Worm (Caenorhabditis elegans) whole organism, young adult: Measurements from ENCODE around the gene lec-11.
A peak's percentile ranks its signal among the peaks of the same experiment; 100 is the strongest.

ENCODE experiments used
- B0019.2 ChIP-seq: fragments of 200-800 bp; sonication (Bioruptor generic); conservative IDR thresholded peaks from 2 replicates; pipeline ENCODE4 v1.3.6; 2022; ENCODE audit warnings: missing genetic modification reagents, missing genetic modification characterization, missing compliant biosample characterization
- C06A6.2 ChIP-seq: fragments of 200-800 bp; sonication (Bioruptor generic); conservative IDR thresholded peaks from 2 replicates; pipeline ENCODE4 v1.3.6; 2022; ENCODE audit warnings: missing genetic modification characterization, missing compliant biosample characterization
- F55B11.4 ChIP-seq: sonication (generic microtip); optimal IDR thresholded peaks from 2 replicates; lab custom pipeline; 2016; ENCODE audit warnings: missing compliant biosample characterization, missing genetic modification characterization, borderline replicate concordance; ENCODE audit not compliant: insufficient read depth
- F57A8.1 ChIP-seq: fragments of 200-800 bp; sonication (Bioruptor generic); optimal IDR thresholded peaks from 2 replicates; lab custom pipeline; 2018; ENCODE audit warnings: mild to moderate bottlenecking, missing genetic modification characterization, moderate library complexity, missing compliant biosample characterization
- Y67H2A.10 ChIP-seq: fragments of 200-800 bp; sonication (Bioruptor generic); conservative IDR thresholded peaks from 2 replicates; pipeline ENCODE4 v1.3.6; 2022; ENCODE audit warnings: missing genetic modification reagents, missing genetic modification characterization, missing compliant biosample characterization
- ZK185.1 ChIP-seq: sonication (generic microtip); optimal IDR thresholded peaks from 2 replicates; lab custom pipeline; 2016; ENCODE audit warnings: mild to moderate bottlenecking, missing genetic modification characterization, missing compliant biosample characterization; ENCODE audit not compliant: poor library complexity, severe bottlenecking
- akir-1 ChIP-seq: fragments of 200-800 bp; sonication (Bioruptor generic); optimal IDR thresholded peaks from 2 replicates; lab custom pipeline; 2018; ENCODE audit warnings: mild to moderate bottlenecking, missing genetic modification characterization, moderate library complexity, missing compliant biosample characterization
- aptf-2 ChIP-seq: fragments of 200-800 bp; sonication (Bioruptor generic); conservative IDR thresholded peaks from 2 replicates; pipeline ENCODE4 v1.3.6; 2022; ENCODE audit warnings: missing genetic modification reagents, missing genetic modification characterization, missing compliant biosample characterization
- attf-3 ChIP-seq: fragments of 200-800 bp; sonication (Bioruptor generic); conservative IDR thresholded peaks from 2 replicates; pipeline ENCODE4 v1.3.6; 2022; ENCODE audit warnings: missing genetic modification reagents, missing genetic modification characterization, missing compliant biosample characterization
- attf-6 ChIP-seq: fragments of 200-800 bp; sonication (Bioruptor generic); IDR thresholded peaks from 2 replicates; pipeline ENCODE4 v1.3.6; 2022; ENCODE audit warnings: missing genetic modification reagents, missing genetic modification characterization, missing compliant biosample characterization
- bed-1 ChIP-seq: fragments of 200-800 bp; sonication (Bioruptor generic); IDR thresholded peaks from 2 replicates; pipeline ENCODE4 v1.3.6; 2022; ENCODE audit warnings: missing genetic modification reagents, missing genetic modification characterization, missing compliant biosample characterization
- ceh-27 ChIP-seq: fragments of 200-800 bp; sonication (Bioruptor generic); optimal IDR thresholded peaks from 2 replicates; lab custom pipeline; 2018; ENCODE audit warnings: mild to moderate bottlenecking, missing genetic modification characterization, moderate library complexity, missing compliant biosample characterization
- ceh-91 ChIP-seq: fragments of 200-800 bp; sonication (Bioruptor generic); IDR thresholded peaks from 2 replicates; pipeline ENCODE4 v1.3.6; 2022; ENCODE audit warnings: missing genetic modification reagents, missing genetic modification characterization, missing compliant biosample characterization
- dpff-1 ChIP-seq: sonication (generic microtip); optimal IDR thresholded peaks from 2 replicates; lab custom pipeline; 2017; ENCODE audit warnings: mild to moderate bottlenecking, missing genetic modification characterization, missing compliant biosample characterization
- dpl-1 ChIP-seq: fragments of 150-350 bp; optimal IDR thresholded peaks from 2 replicates; lab custom pipeline; 2014; ENCODE audit warnings: missing biosample characterization, missing genetic modification reagents, missing genetic modification characterization
- efl-1 ChIP-seq: fragments of 150-350 bp; optimal IDR thresholded peaks from 2 replicates; lab custom pipeline; 2014; ENCODE audit warnings: missing biosample characterization, missing genetic modification reagents, missing genetic modification characterization
- egl-18 ChIP-seq: fragments of 200-800 bp; sonication (Bioruptor generic); IDR thresholded peaks from 2 replicates; pipeline ENCODE4 v1.3.6; 2022; ENCODE audit warnings: missing genetic modification reagents, missing genetic modification characterization, missing compliant biosample characterization
- ekl-4 ChIP-seq: fragments of 200-800 bp; sonication (Bioruptor generic); IDR thresholded peaks from 2 replicates; pipeline ENCODE4 v1.3.6; 2022; ENCODE audit warnings: missing genetic modification reagents, missing genetic modification characterization, missing compliant biosample characterization
- him-1 ChIP-seq: sonication (generic microtip); optimal IDR thresholded peaks from 2 replicates; lab custom pipeline; 2016; ENCODE audit warnings: missing genotype, missing genetic modification reagents, missing genetic modification characterization, missing compliant biosample characterization
- hsf-1 ChIP-seq: fragments of 200-800 bp; sonication (Bioruptor generic); IDR thresholded peaks from 2 replicates; pipeline ENCODE4 v1.3.6; 2022; ENCODE audit warnings: missing genetic modification reagents, missing genetic modification characterization, missing compliant biosample characterization
- let-607 ChIP-seq, 2 experiments: fragments of 200-800 bp in 1 of 2; sonication (Bioruptor generic) in 1 of 2; sonication (generic microtip) in 1 of 2; optimal IDR thresholded peaks; 2 replicates each; lab custom pipeline; 2016 to 2018; ENCODE audit warnings: mild to moderate bottlenecking in 2 of 2, missing compliant biosample characterization in 2 of 2, missing genetic modification characterization in 2 of 2, moderate library complexity in 2 of 2, missing genotype in 1 of 2
- lin-26 ChIP-seq: fragments of 200-800 bp; sonication (Bioruptor generic); IDR thresholded peaks from 2 replicates; pipeline ENCODE4 v1.3.6; 2022; ENCODE audit warnings: missing genetic modification reagents, missing genetic modification characterization, missing compliant biosample characterization
- lin-35 ChIP-seq, 3 experiments: fragments of 150-350 bp in 2 of 3; sonication (generic microtip) in 1 of 3; optimal IDR thresholded peaks; 2 replicates each; lab custom pipeline; 2014 to 2018; ENCODE audit warnings: missing biosample characterization in 3 of 3, missing genetic modification characterization in 3 of 3, missing genetic modification reagents in 3 of 3
- lin-40 ChIP-seq: sonication (generic microtip); optimal IDR thresholded peaks from 2 replicates; lab custom pipeline; 2016; ENCODE audit warnings: missing genetic modification characterization, mild to moderate bottlenecking, missing compliant biosample characterization, missing genotype, missing genetic modification reagents
- lin-54 ChIP-seq: fragments of 200-800 bp; sonication (Bioruptor generic); optimal IDR thresholded peaks from 2 replicates; lab custom pipeline; 2018; ENCODE audit warnings: mild to moderate bottlenecking, missing genetic modification characterization, missing compliant biosample characterization
- lsy-27 ChIP-seq: sonication (generic microtip); optimal IDR thresholded peaks from 2 replicates; lab custom pipeline; 2017; ENCODE audit warnings: missing genetic modification characterization, mild to moderate bottlenecking, missing compliant biosample characterization, antibody characterized with exemption, missing genotype, borderline replicate concordance; ENCODE audit not compliant: insufficient read depth
- madf-10 ChIP-seq: sonication (generic microtip); optimal IDR thresholded peaks from 2 replicates; lab custom pipeline; 2016; ENCODE audit warnings: mild to moderate bottlenecking, missing genetic modification characterization, missing compliant biosample characterization
- nhr-80 ChIP-seq: sonication (generic microtip); optimal IDR thresholded peaks from 2 replicates; lab custom pipeline; 2016; ENCODE audit warnings: missing genetic modification characterization, missing compliant biosample characterization
- rcor-1 ChIP-seq: fragments of 200-800 bp; sonication (Bioruptor generic); IDR thresholded peaks from 2 replicates; pipeline ENCODE4 v1.3.6; 2022; ENCODE audit warnings: missing genetic modification reagents, missing genetic modification characterization, missing compliant biosample characterization
- rec-8 ChIP-seq, 2 experiments: sonication (generic microtip); optimal IDR thresholded peaks; 2 replicates each; lab custom pipeline; 2016; ENCODE audit warnings: mild to moderate bottlenecking in 2 of 2, missing genetic modification characterization in 2 of 2, missing genetic modification reagents in 2 of 2, missing genotype in 2 of 2, missing biosample characterization in 1 of 2, missing compliant biosample characterization in 1 of 2, moderate library complexity in 1 of 2
- repo-1 ChIP-seq: sonication (generic microtip); optimal IDR thresholded peaks from 2 replicates; lab custom pipeline; 2017; ENCODE audit warnings: mild to moderate bottlenecking, missing genetic modification characterization, missing compliant biosample characterization
- snpc-1.1 ChIP-seq: sonication (generic microtip); optimal IDR thresholded peaks from 2 replicates; lab custom pipeline; 2017; ENCODE audit warnings: missing genetic modification characterization, mild to moderate bottlenecking, missing compliant biosample characterization, antibody characterized with exemption, moderate library complexity, missing genotype, missing genetic modification reagents; ENCODE audit not compliant: insufficient read depth
- snpc-1.3 ChIP-seq: sonication (generic microtip); optimal IDR thresholded peaks from 2 replicates; lab custom pipeline; 2017; ENCODE audit warnings: missing genetic modification characterization, mild to moderate bottlenecking, missing compliant biosample characterization, antibody characterized with exemption, moderate library complexity, missing genotype, missing genetic modification reagents; ENCODE audit not compliant: insufficient read depth
- snpc-4 ChIP-seq, 5 experiments: fragments of 150-350 bp in 1 of 5; sonication (generic microtip) in 4 of 5; optimal IDR thresholded peaks; 2 replicates each; lab custom pipeline; 2014 to 2018; ENCODE audit warnings: missing genetic modification characterization in 5 of 5, missing biosample characterization in 3 of 5, antibody characterized with exemption in 2 of 5, mild to moderate bottlenecking in 2 of 5, missing compliant biosample characterization in 2 of 5, missing genotype in 2 of 5, moderate library complexity in 2 of 5, missing genetic modification reagents in 1 of 5
- tbx-9 ChIP-seq: sonication (generic microtip); optimal IDR thresholded peaks from 2 replicates; lab custom pipeline; 2016; ENCODE audit warnings: borderline replicate concordance, missing genetic modification characterization, inconsistent platforms, missing compliant biosample characterization
- unc-130 ChIP-seq: sonication (generic microtip); optimal IDR thresholded peaks from 2 replicates; lab custom pipeline; 2016; ENCODE audit warnings: missing genetic modification reagents, missing genetic modification characterization, missing compliant biosample characterization
- ztf-18 ChIP-seq: sonication (generic microtip); optimal IDR thresholded peaks from 2 replicates; lab custom pipeline; 2016; ENCODE audit warnings: missing genotype, mild to moderate bottlenecking, missing genetic modification characterization, missing compliant biosample characterization
- ztf-6 ChIP-seq: fragments of 200-800 bp; sonication (Bioruptor generic); IDR thresholded peaks from 2 replicates; pipeline ENCODE4 v1.3.6; 2022; ENCODE audit warnings: missing genetic modification reagents, missing genetic modification characterization, missing compliant biosample characterization

The lec-11 gene

DNA sequence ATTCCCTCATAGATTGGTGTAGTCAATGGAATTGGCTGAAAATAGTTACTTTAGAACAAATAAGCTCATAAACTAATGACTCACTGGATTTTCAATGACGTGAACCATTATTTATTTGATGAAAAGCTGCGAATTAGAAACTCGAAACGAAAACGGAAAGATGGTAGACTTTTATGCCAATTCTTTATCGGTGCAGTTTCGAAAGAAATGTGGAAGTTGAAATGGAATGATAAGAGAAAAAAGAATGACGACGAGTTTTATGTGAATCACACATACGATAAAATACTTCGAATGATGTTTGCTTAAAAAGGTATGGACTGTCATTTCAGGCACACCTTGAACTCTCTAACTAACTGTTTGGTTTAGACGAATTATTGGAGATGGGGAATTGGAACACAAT is at the start of gene lec-11, which contains the start of gene irld-7:
TSS of gene lec-11 (minus strand) at position 126 of the 400 bp plus-strand sequence.
TSS of gene irld-7 (plus strand) at position 332 of the 400 bp plus-strand sequence.
- no peak for TF ChIP-seq F57A8.1 (GFP tag; lab: Kevin White, UChicago)
- TF ChIP-seq nhr-80 (tag; lab: Kevin White, UChicago), result peak; percentile 69
- TF ChIP-seq, all 124 proteins: peak for 1

DNA sequence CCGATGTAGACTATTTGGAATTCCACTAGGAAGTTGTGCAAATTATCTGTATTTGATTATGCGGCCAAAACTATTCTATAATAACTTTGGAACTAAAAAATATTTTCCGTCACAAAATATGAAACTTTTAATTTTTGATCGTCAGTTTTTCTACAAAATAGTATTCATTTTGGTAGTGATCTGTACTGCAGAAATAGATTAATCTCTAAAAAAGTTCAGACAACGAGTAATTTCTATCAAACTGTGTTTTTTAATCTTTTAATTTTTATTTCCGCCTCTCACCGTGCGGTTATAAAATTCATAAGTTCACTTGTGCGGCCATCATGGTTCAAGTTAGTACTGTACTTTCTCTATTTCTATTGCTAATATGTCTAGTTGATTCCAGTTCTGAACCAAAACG is 48.3 kb upstream of the lec-11 start, which contains the start of gene C01B10.7:
TSS of gene C01B10.7 (plus strand) at position 301 of the 400 bp plus-strand sequence.
- TF ChIP-seq ZK185.1, result no peak
- TF ChIP-seq F55B11.4 (tag; lab: Kevin White, UChicago), result no peak
- TF ChIP-seq tbx-9 (tag; lab: Kevin White, UChicago), result no peak
- no peak for TF ChIP-seq efl-1 (GFP tag; lab: Kevin White, UChicago)
- no peak for TF ChIP-seq lsy-27
- TF ChIP-seq rec-8 (tag; optimal IDR thresholded peaks at IDR 0.05; lab: Kevin White, UChicago), result no peak

ce11 chrIV:6634789-6635188 is 44.8 kb upstream of the lec-11 start, which contains the start of gene metl-13:
Gene metl-13, plus strand, starts transcription at chrIV:6635089.
- TF ChIP-seq repo-1 (tag; lab: Kevin White, UChicago) (no peak), snpc-4 (GFP tag; optimal IDR thresholded peaks at IDR 0.05; lab: Kevin White, UChicago) (no peak), snpc-4 (tag; optimal IDR thresholded peaks at IDR 0.05; lab: Kevin White, UChicago) (peak in 1 of 4 experiments; percentile 55)

DNA sequence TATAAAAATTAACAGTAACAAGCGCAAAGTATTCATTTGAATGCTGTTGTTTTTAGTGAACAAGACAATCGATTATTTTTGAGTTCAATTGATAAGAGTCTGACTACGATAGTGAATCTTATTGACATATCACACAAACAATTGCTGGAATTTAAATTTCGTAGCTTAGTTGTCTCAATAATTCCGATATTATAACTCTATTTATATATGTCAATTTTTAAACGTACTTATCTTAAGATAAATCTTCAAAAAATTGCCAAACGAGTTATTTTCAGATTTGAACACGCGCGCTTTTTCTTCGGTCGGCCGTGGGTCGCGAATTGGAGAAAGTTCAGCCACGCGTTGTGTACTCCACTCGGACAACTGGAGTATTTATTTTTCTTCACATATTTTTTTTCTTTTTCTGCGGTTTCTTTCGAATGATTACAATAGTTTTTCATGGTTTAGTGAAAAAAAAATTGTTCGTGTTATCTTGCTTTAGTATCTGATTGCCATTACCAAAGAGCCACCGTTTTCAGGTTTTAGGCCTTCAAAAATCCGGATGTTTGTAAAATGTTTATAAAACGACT is 41.8 kb upstream of the lec-11 start, which contains the start of the genes cest-5.1 and C01B10.9:
TSS of gene cest-5.1 (minus strand) at position 51 of the 569 bp plus-strand sequence.
TSS of gene C01B10.9 (plus strand) at position 519 of the 569 bp plus-strand sequence.
- TF ChIP-seq attf-3 (GFP tag; lab: Robert Waterston, UW) (peak; percentile 58; the same call in 1 of the 2 replicates), lin-54 (GFP tag; lab: Kevin White, UChicago) (peak; percentile 90), dpff-1 (no peak), lin-35 (GFP tag; optimal IDR thresholded peaks at IDR 0.05; lab: Kevin White, UChicago) (peak in 2 of 3 experiments; percentile 18 to 86), ztf-18 (tag; lab: Kevin White, UChicago) (no peak), snpc-1.3 (peak; percentile 35), lin-26 (GFP tag; lab: Robert Waterston, UW) (no peak), lin-40 (peak; percentile 45), ztf-6 (GFP tag; lab: Robert Waterston, UW) (no peak), ceh-27 (GFP tag; lab: Kevin White, UChicago) (peak; percentile 60), aptf-2 (peak; percentile 49; the same call in 1 of the 2 replicates), snpc-1.1 (tag; lab: Kevin White, UChicago) (peak; percentile 2), attf-6 (peak; percentile 53; the same call in 1 of the 2 replicates), F55B11.4 (tag; lab: Kevin White, UChicago) (no peak), Y67H2A.10 (GFP tag; lab: Robert Waterston, UW) (peak; percentile 18; the same call in 1 of the 2 replicates), nhr-80 (tag; lab: Kevin White, UChicago) (peak; percentile 15), rcor-1 (GFP tag; lab: Robert Waterston, UW) (0 out of 2 replicates have a peak, but pooled peaks have one; percentile 44), ceh-91 (no peak), unc-130 (GFP tag; lab: Kevin White, UChicago) (peak; percentile 87), akir-1 (GFP tag; lab: Kevin White, UChicago) (no peak), madf-10 (tag; lab: Kevin White, UChicago) (peak; percentile 0), C06A6.2 (no peak), B0019.2 (GFP tag; lab: Robert Waterston, UW) (no peak), hsf-1 (GFP tag; lab: Robert Waterston, UW) (no peak), egl-18 (GFP tag; lab: Robert Waterston, UW) (no peak), ekl-4 (GFP tag; lab: Robert Waterston, UW) (no peak), bed-1 (GFP tag; lab: Robert Waterston, UW) (no peak), let-607 (tag; optimal IDR thresholded peaks at IDR 0.05; lab: Kevin White, UChicago) (peak in 1 of 2 experiments; percentile 41), ZK185.1 (peak; percentile 83), snpc-4 (GFP tag; optimal IDR thresholded peaks at IDR 0.05; lab: Kevin White, UChicago) (peak; percentile 40), snpc-4 (tag; optimal IDR thresholded peaks at IDR 0.05; lab: Kevin White, UChicago) (peak; percentile 50 to 84 (median 73)), him-1 (tag; lab: Kevin White, UChicago) (no peak), dpl-1 (GFP tag; lab: Kevin White, UChicago) (peak; percentile 76)
